Worm (Caenorhabditis elegans) whole organism, mixed stage, embryonic: ENCODE results near the gene zip-2.

Experiments used
- M03D4.4 ChIP-seq: sonication (generic microtip); optimal IDR thresholded peaks from 2 replicates; lab custom pipeline; 2017; ENCODE audit warnings: mild to moderate bottlenecking, missing genetic modification characterization, missing compliant biosample characterization
- bed-3 ChIP-seq: fragments of 200-800 bp; sonication (Bioruptor generic); optimal IDR thresholded peaks from 3 replicates; lab custom pipeline; 2018; ENCODE audit warnings: mild to moderate bottlenecking, missing genetic modification characterization, moderate library complexity, missing compliant biosample characterization
- blmp-1 ChIP-seq: fragments of 150-350 bp; optimal IDR thresholded peaks from 2 replicates; lab custom pipeline; 2014; ENCODE audit warnings: missing biosample characterization, missing genetic modification characterization
- ceh-43 ChIP-seq: fragments of 200-800 bp; sonication (Bioruptor generic); optimal IDR thresholded peaks from 2 replicates; lab custom pipeline; 2018; ENCODE audit warnings: mild to moderate bottlenecking, missing genetic modification characterization, moderate library complexity, missing compliant biosample characterization
- ces-1 ChIP-seq: fragments of 150-350 bp; optimal IDR thresholded peaks from 2 replicates; lab custom pipeline; 2014; ENCODE audit warnings: missing biosample characterization, missing genetic modification reagents, missing genetic modification characterization
- cnd-1 ChIP-seq: fragments of 200-800 bp; sonication (Bioruptor generic); optimal IDR thresholded peaks from 2 replicates; lab custom pipeline; 2018; ENCODE audit warnings: mild to moderate bottlenecking, missing genetic modification characterization, missing compliant biosample characterization
- drap-1 ChIP-seq: fragments of 200-800 bp; sonication (Bioruptor generic); optimal IDR thresholded peaks from 3 replicates; lab custom pipeline; 2018; ENCODE audit warnings: mild to moderate bottlenecking, missing genetic modification characterization, missing compliant biosample characterization
- elt-1 ChIP-seq: sonication (generic microtip); optimal IDR thresholded peaks from 2 replicates; lab custom pipeline; 2017; ENCODE audit warnings: missing genetic modification characterization, mild to moderate bottlenecking, missing compliant biosample characterization, antibody characterized with exemption, moderate library complexity, borderline replicate concordance; ENCODE audit not compliant: insufficient read depth
- elt-3 ChIP-seq: fragments of 150-350 bp; optimal IDR thresholded peaks from 2 replicates; lab custom pipeline; 2014; ENCODE audit warnings: missing biosample characterization, missing genetic modification characterization
- flh-1 ChIP-seq: fragments of 200-800 bp; sonication (Bioruptor generic); optimal IDR thresholded peaks from 2 replicates; lab custom pipeline; 2018; ENCODE audit warnings: mild to moderate bottlenecking, missing genetic modification characterization, moderate library complexity, missing compliant biosample characterization
- hlh-1 ChIP-seq: fragments of 150-350 bp; optimal IDR thresholded peaks from 2 replicates; lab custom pipeline; 2014; ENCODE audit warnings: missing biosample characterization, missing genetic modification reagents, missing genetic modification characterization
- lin-13 ChIP-seq: fragments of 150-350 bp; optimal IDR thresholded peaks from 2 replicates; lab custom pipeline; 2014; ENCODE audit warnings: missing biosample characterization, missing genetic modification characterization
- lin-32 ChIP-seq: fragments of 200-800 bp; sonication (Bioruptor generic); optimal IDR thresholded peaks from 2 replicates; lab custom pipeline; 2018; ENCODE audit warnings: mild to moderate bottlenecking, missing genetic modification characterization, missing compliant biosample characterization
- lsy-2 ChIP-seq: fragments of 150-350 bp; optimal IDR thresholded peaks from 2 replicates; lab custom pipeline; 2014; ENCODE audit warnings: missing biosample characterization, missing genetic modification characterization
- mab-5 ChIP-seq: fragments of 150-350 bp; optimal IDR thresholded peaks from 2 replicates; lab custom pipeline; 2014; ENCODE audit warnings: missing biosample characterization, missing genetic modification characterization
- mep-1 ChIP-seq: fragments of 150-350 bp; optimal IDR thresholded peaks from 2 replicates; lab custom pipeline; 2017; ENCODE audit warnings: missing biosample characterization, missing genetic modification reagents, missing genetic modification characterization, inconsistent platforms
- nhr-12 ChIP-seq: fragments of 150-350 bp; optimal IDR thresholded peaks from 2 replicates; lab custom pipeline; 2014; ENCODE audit warnings: missing biosample characterization, missing genetic modification characterization
- nhr-2 ChIP-seq: fragments of 150-350 bp; optimal IDR thresholded peaks from 2 replicates; lab custom pipeline; 2014; ENCODE audit warnings: missing biosample characterization, missing genetic modification characterization
- nhr-237 ChIP-seq: fragments of 150-350 bp; optimal IDR thresholded peaks from 2 replicates; lab custom pipeline; 2014; ENCODE audit warnings: missing biosample characterization, missing genetic modification characterization
- pha-4 ChIP-seq: fragments of 150-350 bp; optimal IDR thresholded peaks from 2 replicates; lab custom pipeline; 2018; ENCODE audit warnings: missing biosample characterization, missing genetic modification reagents, missing genetic modification characterization
- sptf-1 ChIP-seq: sonication (generic microtip); optimal IDR thresholded peaks from 2 replicates; lab custom pipeline; 2017; ENCODE audit warnings: mild to moderate bottlenecking, missing genetic modification characterization, moderate library complexity, missing compliant biosample characterization
- tbx-8 ChIP-seq: fragments of 200-800 bp; sonication (Bioruptor generic); optimal IDR thresholded peaks from 2 replicates; lab custom pipeline; 2018; ENCODE audit warnings: mild to moderate bottlenecking, missing genetic modification characterization, moderate library complexity, missing compliant biosample characterization
- unc-120 ChIP-seq: sonication (generic microtip); optimal IDR thresholded peaks from 2 replicates; lab custom pipeline; 2017; ENCODE audit warnings: missing genetic modification characterization, missing compliant biosample characterization; ENCODE audit not compliant: poor library complexity, severe bottlenecking
- unc-39 ChIP-seq: fragments of 150-350 bp; optimal IDR thresholded peaks from 2 replicates; lab custom pipeline; 2014; ENCODE audit warnings: missing biosample characterization, missing genetic modification characterization
- unc-62 ChIP-seq: fragments of 150-350 bp; optimal IDR thresholded peaks from 2 replicates; lab custom pipeline; 2014; ENCODE audit warnings: missing biosample characterization, missing genetic modification reagents, missing genetic modification characterization
- zip-8 ChIP-seq: fragments of 150-350 bp; optimal IDR thresholded peaks from 2 replicates; lab custom pipeline; 2014; ENCODE audit warnings: missing biosample characterization, missing genetic modification characterization
- ztf-11 ChIP-seq: fragments of 150-350 bp; optimal IDR thresholded peaks from 2 replicates; lab custom pipeline; 2014; ENCODE audit warnings: missing biosample characterization, missing genetic modification characterization

zip-2 gene

DNA sequence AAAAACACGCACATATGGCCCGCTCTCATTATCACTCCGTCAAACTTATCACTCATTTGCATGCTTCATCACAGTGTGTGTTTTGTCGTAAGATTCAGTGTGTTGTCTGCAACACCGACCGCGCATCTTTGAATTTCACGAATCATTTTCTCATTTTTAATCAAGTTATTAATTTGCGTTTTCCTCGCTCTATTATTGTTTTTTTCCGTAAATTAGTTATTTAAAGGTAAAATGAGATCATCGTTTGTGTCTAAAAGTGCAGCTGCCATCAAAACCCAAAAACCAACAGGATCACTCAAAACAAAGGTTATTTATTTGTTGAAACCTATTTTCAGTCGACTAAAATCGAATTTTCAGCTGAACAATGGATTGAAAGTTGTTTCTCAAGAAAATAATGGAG lies 46.9 kb downstream of the zip-2 start, which contains the start of the genes T24C4.5 and ucr-2.3:
TSS of gene T24C4.5 (minus strand) at position 101 of the 400 bp plus-strand sequence.
TSS of gene ucr-2.3 (plus strand) at position 227 of the 400 bp plus-strand sequence.
- TF ChIP-seq unc-39 (tag; lab: Kevin White, UChicago) (no peak), lin-32 (GFP tag; lab: Kevin White, UChicago) (no peak), flh-1 (GFP tag; lab: Kevin White, UChicago) (no peak), unc-120 (no peak), pha-4 (no peak), elt-1 (tag; lab: Kevin White, UChicago) (no peak), ces-1 (no peak), unc-62 (GFP tag; lab: Kevin White, UChicago) (no peak)

DNA sequence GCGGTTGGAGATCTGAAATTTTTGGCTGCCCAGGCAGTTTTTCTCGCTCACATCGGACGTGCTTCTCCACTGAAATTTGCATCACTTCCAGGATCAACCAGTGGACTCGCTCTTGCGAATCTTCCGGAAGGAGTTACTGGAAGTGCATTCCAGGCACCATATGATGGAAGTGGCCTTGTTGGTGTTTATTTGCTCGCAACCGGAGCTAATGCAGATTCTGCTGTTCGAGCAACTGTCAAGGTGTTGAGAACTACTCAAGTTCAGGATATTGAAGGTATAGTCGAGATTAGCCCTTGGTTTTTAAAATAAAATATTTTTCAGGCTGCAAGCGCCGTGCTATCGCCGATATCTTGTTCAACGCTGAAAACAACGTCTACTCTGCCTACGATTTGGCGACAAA lies 48.1 kb downstream of the zip-2 start:
- TF ChIP-seq nhr-237 (tag; lab: Kevin White, UChicago) (no peak), lsy-2 (tag; lab: Kevin White, UChicago) (no peak), unc-39 (tag; lab: Kevin White, UChicago) (no peak), cnd-1 (tag; lab: Kevin White, UChicago) (no peak), ztf-11 (tag; lab: Kevin White, UChicago) (no peak), ces-1 (no peak), flh-1 (GFP tag; lab: Kevin White, UChicago) (no peak), elt-3 (no peak), nhr-2 (tag; lab: Kevin White, UChicago) (no peak), lin-13 (no peak), mep-1 (tag; lab: Kevin White, UChicago) (no peak), sptf-1 (tag; lab: Kevin White, UChicago) (no peak), zip-8 (tag; lab: Kevin White, UChicago) (no peak), ceh-43 (GFP tag; lab: Kevin White, UChicago) (no peak), drap-1 (GFP tag; lab: Kevin White, UChicago) (no peak), M03D4.4 (tag; lab: Kevin White, UChicago) (no peak)

DNA sequence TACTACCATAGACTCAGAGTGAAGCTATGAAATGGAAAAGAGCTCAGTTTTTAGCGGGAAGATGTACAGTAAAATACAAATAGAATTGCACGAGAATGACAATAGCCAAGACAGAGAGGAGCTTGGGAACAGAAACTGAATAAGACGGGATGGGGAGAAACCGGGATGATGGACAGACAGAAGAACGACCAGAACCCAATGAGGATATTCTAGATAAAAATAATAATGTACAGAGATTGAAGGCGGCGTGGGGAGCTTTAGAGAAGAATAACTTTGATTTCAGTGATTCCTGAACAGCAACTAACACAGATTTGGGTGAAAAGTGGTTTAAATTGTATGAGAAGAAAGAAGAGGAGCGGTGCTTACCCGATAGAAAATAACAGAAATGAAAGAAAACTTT lies 48.7 kb downstream of the zip-2 start:
- TF ChIP-seq bed-3 (no peak), M03D4.4 (tag; lab: Kevin White, UChicago) (no peak), hlh-1 (tag; lab: Kevin White, UChicago) (no peak), blmp-1 (no peak), tbx-8 (no peak), lin-13 (no peak), nhr-237 (tag; lab: Kevin White, UChicago) (no peak), nhr-12 (tag; lab: Kevin White, UChicago) (no peak), mab-5 (tag; lab: Kevin White, UChicago) (no peak)

DNA sequence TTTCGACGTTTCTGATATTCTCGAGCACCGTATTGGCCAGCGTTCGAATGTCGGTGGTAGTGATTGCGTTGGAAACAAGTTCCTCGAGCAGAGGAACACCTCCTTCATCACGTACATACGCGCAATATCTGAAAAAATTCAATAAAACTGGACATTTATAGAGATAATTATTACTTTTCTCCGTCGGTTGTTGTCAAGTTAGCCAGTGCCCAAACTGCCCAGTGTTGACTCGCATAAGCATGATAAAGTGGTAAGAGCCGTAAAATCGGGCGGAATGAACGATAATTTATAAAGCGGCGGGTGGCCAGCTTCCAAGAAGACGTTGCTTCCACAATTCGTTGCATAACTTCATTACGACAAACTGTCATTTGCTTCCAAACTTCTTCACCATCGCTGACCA lies 50.8 kb downstream of the zip-2 start:
- TF ChIP-seq ztf-11 (tag; lab: Kevin White, UChicago) (no peak), unc-39 (tag; lab: Kevin White, UChicago) (no peak), hlh-1 (tag; lab: Kevin White, UChicago) (no peak), nhr-2 (tag; lab: Kevin White, UChicago) (no peak)
